Worm (Caenorhabditis elegans) whole organism, late embryonic: ENCODE data around the gene inx-9.

Source experiments
- C08G9.2 ChIP-seq: sonication (generic microtip); optimal IDR thresholded peaks from 2 replicates; lab custom pipeline; 2016; ENCODE audit warnings: mild to moderate bottlenecking, missing genetic modification characterization, moderate library complexity, missing compliant biosample characterization
- C38D4.7 ChIP-seq: fragments of 200-800 bp; sonication (Bioruptor generic); optimal IDR thresholded peaks from 2 replicates; lab custom pipeline; 2018; ENCODE audit warnings: mild to moderate bottlenecking, missing genetic modification characterization, moderate library complexity, missing compliant biosample characterization
- F13H6.1 ChIP-seq: sonication (generic microtip); optimal IDR thresholded peaks from 2 replicates; lab custom pipeline; 2016; ENCODE audit warnings: missing genetic modification characterization, missing compliant biosample characterization
- T23F11.4 ChIP-seq: fragments of 200-800 bp; sonication (Bioruptor generic); optimal IDR thresholded peaks from 2 replicates; lab custom pipeline; 2018; ENCODE audit warnings: mild to moderate bottlenecking, missing genetic modification characterization, missing compliant biosample characterization
- Y22D7AL.16 ChIP-seq: sonication (generic microtip); optimal IDR thresholded peaks from 2 replicates; lab custom pipeline; 2016; ENCODE audit warnings: missing genetic modification characterization, missing compliant biosample characterization
- ceh-14 ChIP-seq: sonication (generic microtip); optimal IDR thresholded peaks from 2 replicates; lab custom pipeline; 2016; ENCODE audit warnings: missing genotype, missing genetic modification characterization, missing compliant biosample characterization
- ceh-18 ChIP-seq: sonication (generic microtip); optimal IDR thresholded peaks from 2 replicates; lab custom pipeline; 2016; ENCODE audit warnings: missing genetic modification characterization, missing compliant biosample characterization
- ceh-2 ChIP-seq: sonication (generic microtip); optimal IDR thresholded peaks from 2 replicates; lab custom pipeline; 2016; ENCODE audit warnings: missing genotype, missing genetic modification characterization, missing compliant biosample characterization
- ceh-22 ChIP-seq: sonication (generic microtip); optimal IDR thresholded peaks from 2 replicates; lab custom pipeline; 2017; ENCODE audit warnings: missing biosample characterization, missing genetic modification characterization
- ceh-30 ChIP-seq: fragments of 150-350 bp; optimal IDR thresholded peaks from 2 replicates; lab custom pipeline; 2014; ENCODE audit warnings: missing biosample characterization, missing genetic modification characterization
- ceh-45 ChIP-seq: fragments of 200-800 bp; sonication (Bioruptor generic); IDR thresholded peaks from 2 replicates; pipeline ENCODE4 v1.3.6; 2022; ENCODE audit warnings: missing genetic modification reagents, missing genetic modification characterization, missing compliant biosample characterization
- ceh-48 ChIP-seq: sonication (generic microtip); optimal IDR thresholded peaks from 2 replicates; lab custom pipeline; 2016; ENCODE audit warnings: missing genetic modification characterization, inconsistent platforms, missing compliant biosample characterization
- ceh-6 ChIP-seq: fragments of 200-800 bp; sonication (Bioruptor generic); optimal IDR thresholded peaks from 2 replicates; lab custom pipeline; 2018; ENCODE audit warnings: mild to moderate bottlenecking, missing genetic modification characterization, missing compliant biosample characterization
- ceh-9 ChIP-seq: sonication (generic microtip); optimal IDR thresholded peaks from 2 replicates; lab custom pipeline; 2016; ENCODE audit warnings: mild to moderate bottlenecking, missing genetic modification characterization, inconsistent platforms, missing compliant biosample characterization
- che-1 ChIP-seq: sonication (generic microtip); optimal IDR thresholded peaks from 2 replicates; lab custom pipeline; 2016; ENCODE audit warnings: mild to moderate bottlenecking, missing genetic modification characterization, missing compliant biosample characterization
- dve-1 ChIP-seq: sonication (generic microtip); optimal IDR thresholded peaks from 2 replicates; lab custom pipeline; 2017; ENCODE audit warnings: antibody characterized with exemption, mild to moderate bottlenecking, missing genetic modification characterization, missing compliant biosample characterization
- elt-2 ChIP-seq: sonication (generic microtip); optimal IDR thresholded peaks from 2 replicates; lab custom pipeline; 2016; ENCODE audit warnings: missing genetic modification reagents, missing genetic modification characterization, missing compliant biosample characterization
- elt-4 ChIP-seq: sonication (generic microtip); optimal IDR thresholded peaks from 2 replicates; lab custom pipeline; 2016; ENCODE audit warnings: missing genetic modification characterization, missing compliant biosample characterization
- fax-1 ChIP-seq: sonication (generic microtip); optimal IDR thresholded peaks from 2 replicates; lab custom pipeline; 2016; ENCODE audit warnings: missing genotype, missing genetic modification characterization, missing compliant biosample characterization
- fkh-6 ChIP-seq: sonication (generic microtip); optimal IDR thresholded peaks from 2 replicates; lab custom pipeline; 2016; ENCODE audit warnings: missing genetic modification characterization, missing compliant biosample characterization
- gmeb-2 ChIP-seq: sonication (generic microtip); optimal IDR thresholded peaks from 2 replicates; lab custom pipeline; 2016; ENCODE audit warnings: missing genetic modification characterization, inconsistent platforms, missing compliant biosample characterization
- hlh-15 ChIP-seq: sonication (generic microtip); optimal IDR thresholded peaks from 2 replicates; lab custom pipeline; 2016; ENCODE audit warnings: missing genetic modification characterization, missing compliant biosample characterization
- hlh-30 ChIP-seq: sonication (generic microtip); optimal IDR thresholded peaks from 2 replicates; lab custom pipeline; 2017; ENCODE audit warnings: antibody characterized with exemption, missing genetic modification characterization, missing compliant biosample characterization; ENCODE audit not compliant: insufficient read depth
- hlh-8 ChIP-seq: sonication (generic microtip); optimal IDR thresholded peaks from 2 replicates; lab custom pipeline; 2016; ENCODE audit warnings: missing genotype, missing genetic modification characterization, missing compliant biosample characterization
- lin-11 ChIP-seq: fragments of 200-800 bp; sonication (Bioruptor generic); optimal IDR thresholded peaks from 2 replicates; lab custom pipeline; 2018; ENCODE audit warnings: mild to moderate bottlenecking, missing genetic modification characterization, missing compliant biosample characterization
- madf-2 ChIP-seq: sonication (generic microtip); optimal IDR thresholded peaks from 2 replicates; lab custom pipeline; 2017; ENCODE audit warnings: missing genetic modification characterization, missing compliant biosample characterization
- nfya-1 ChIP-seq: sonication (generic microtip); optimal IDR thresholded peaks from 2 replicates; lab custom pipeline; 2017; ENCODE audit warnings: missing genetic modification characterization, mild to moderate bottlenecking, missing compliant biosample characterization, antibody characterized with exemption, moderate library complexity
- nhr-232 ChIP-seq: sonication (generic microtip); optimal IDR thresholded peaks from 2 replicates; lab custom pipeline; 2016; ENCODE audit warnings: missing genetic modification characterization, missing compliant biosample characterization
- pha-2 ChIP-seq: sonication (generic microtip); optimal IDR thresholded peaks from 2 replicates; lab custom pipeline; 2017; ENCODE audit warnings: mild to moderate bottlenecking, missing genetic modification characterization, missing compliant biosample characterization
- pha-4 ChIP-seq: fragments of 150-350 bp; optimal IDR thresholded peaks from 2 replicates; lab custom pipeline; 2018; ENCODE audit warnings: missing biosample characterization, missing genetic modification reagents, missing genetic modification characterization
- pqm-1 ChIP-seq: sonication (generic microtip); optimal IDR thresholded peaks from 2 replicates; lab custom pipeline; 2016; ENCODE audit warnings: missing genetic modification characterization, missing compliant biosample characterization
- pros-1 ChIP-seq: fragments of 150-350 bp; optimal IDR thresholded peaks from 2 replicates; lab custom pipeline; 2014; ENCODE audit warnings: missing biosample characterization, missing genetic modification reagents, missing genetic modification characterization
- rnt-1 ChIP-seq: sonication (generic microtip); optimal IDR thresholded peaks from 2 replicates; lab custom pipeline; 2016; ENCODE audit warnings: missing genetic modification characterization, missing compliant biosample characterization
- sox-2 ChIP-seq: fragments of 200-800 bp; sonication (Bioruptor generic); IDR thresholded peaks from 2 replicates; pipeline ENCODE4 v1.3.6; 2022; ENCODE audit warnings: missing genetic modification reagents, missing genetic modification characterization, missing compliant biosample characterization
- sox-4 ChIP-seq: sonication (generic microtip); optimal IDR thresholded peaks from 2 replicates; lab custom pipeline; 2017; ENCODE audit warnings: mild to moderate bottlenecking, missing genetic modification characterization, inconsistent platforms, missing compliant biosample characterization
- tbx-2 ChIP-seq: sonication (generic microtip); optimal IDR thresholded peaks from 2 replicates; lab custom pipeline; 2016; ENCODE audit warnings: missing genetic modification characterization, missing compliant biosample characterization
- ttx-3 ChIP-seq: sonication (generic microtip); optimal IDR thresholded peaks from 2 replicates; lab custom pipeline; 2016; ENCODE audit warnings: missing genetic modification reagents, missing genetic modification characterization, missing compliant biosample characterization
- unc-3 ChIP-seq, 2 experiments: fragments of 200-800 bp in 1 of 2; sonication (Bioruptor generic) in 1 of 2; sonication (generic microtip) in 1 of 2; conservative IDR thresholded peaks in 1 of 2; optimal IDR thresholded peaks in 1 of 2; 2 replicates each; pipeline versions ENCODE4 v1.3.6 to Lab custom; 2016 to 2022; ENCODE audit warnings: missing compliant biosample characterization in 2 of 2, missing genetic modification characterization in 2 of 2, missing genetic modification reagents in 1 of 2
- unc-42 ChIP-seq: sonication (generic microtip); optimal IDR thresholded peaks from 2 replicates; lab custom pipeline; 2016; ENCODE audit warnings: missing genotype, missing genetic modification characterization, missing compliant biosample characterization
- unc-55 ChIP-seq: sonication (generic microtip); optimal IDR thresholded peaks from 2 replicates; lab custom pipeline; 2017; ENCODE audit warnings: missing biosample characterization, missing genetic modification reagents, missing genetic modification characterization
- unc-86 ChIP-seq: sonication (generic microtip); optimal IDR thresholded peaks from 2 replicates; lab custom pipeline; 2016; ENCODE audit warnings: missing genetic modification characterization, missing compliant biosample characterization
- ztf-16 ChIP-seq: sonication (generic microtip); optimal IDR thresholded peaks from 2 replicates; lab custom pipeline; 2017; ENCODE audit warnings: missing genetic modification characterization, missing compliant biosample characterization

Gene inx-9

ce11 chrIV:11676054-11676453 lies at the start of gene inx-9:
TSS of gene inx-9 (plus strand) at chrIV:11676354.
- TF ChIP-seq hlh-8 (tag; lab: Kevin White, UChicago) (no peak), ceh-9 (tag; lab: Kevin White, UChicago) (no peak), sox-4 (tag; lab: Kevin White, UChicago) (no peak), unc-86 (no peak), elt-4 (tag; lab: Kevin White, UChicago) (no peak), sox-2 (GFP tag; lab: Robert Waterston, UW) (no peak), gmeb-2 (tag; lab: Kevin White, UChicago) (no peak), fax-1 (tag; lab: Kevin White, UChicago) (no peak), pqm-1 (tag; lab: Kevin White, UChicago) (no peak), nfya-1 (tag; lab: Kevin White, UChicago) (no peak), elt-2 (no peak), C38D4.7 (GFP tag; lab: Kevin White, UChicago) (no peak), lin-11 (tag; lab: Kevin White, UChicago) (no peak), pha-4 (tag; lab: Kevin White, UChicago) (no peak), F13H6.1 (no peak), hlh-15 (tag; lab: Kevin White, UChicago) (no peak), pha-2 (no peak), dve-1 (tag; lab: Kevin White, UChicago) (no peak), ceh-48 (tag; lab: Kevin White, UChicago) (no peak), ceh-18 (tag; lab: Kevin White, UChicago) (no peak)

- no peak for TF ChIP-seq ceh-6 (GFP tag; lab: Kevin White, UChicago)
- TF ChIP-seq pqm-1 (tag; lab: Kevin White, UChicago): no peak
- no peak for TF ChIP-seq pha-4 (tag; lab: Kevin White, UChicago)
These were observed 48.3 kb upstream of the inx-9 start, which contains the start of gene lys-6 for ce11 chrIV:11627847-11628246. TSS of gene lys-6 (minus strand) at chrIV:11627947.

- TF ChIP-seq ceh-30 (no peak), che-1 (tag; lab: Kevin White, UChicago) (no peak), tbx-2 (tag; lab: Kevin White, UChicago) (no peak), nhr-232 (tag; lab: Kevin White, UChicago) (no peak)
These were observed 44.4 kb upstream of the inx-9 start, which contains the start of gene F58B3.4 for ce11 chrIV:11631750-11632149. TSS of gene F58B3.4 (minus strand) at chrIV:11631850.

- TF ChIP-seq ceh-9 (tag; lab: Kevin White, UChicago) (no peak), Y22D7AL.16 (no peak), fax-1 (tag; lab: Kevin White, UChicago) (peak; percentile 72), ceh-2 (tag; lab: Kevin White, UChicago) (peak; percentile 82), unc-86 (peak; percentile 57), unc-42 (tag; lab: Kevin White, UChicago) (peak; percentile 60), ceh-22 (tag; lab: Kevin White, UChicago) (no peak), ttx-3 (tag; lab: Kevin White, UChicago) (no peak), C08G9.2 (tag; lab: Kevin White, UChicago) (peak; percentile 85), elt-4 (tag; lab: Kevin White, UChicago) (no peak), hlh-15 (tag; lab: Kevin White, UChicago) (no peak), hlh-30 (tag; lab: Kevin White, UChicago) (no peak), ceh-45 (no peak), madf-2 (tag; lab: Kevin White, UChicago) (no peak), T23F11.4 (no peak), pros-1 (no peak), unc-55 (no peak), C38D4.7 (GFP tag; lab: Kevin White, UChicago) (no peak), unc-3 (GFP tag; conservative IDR thresholded peaks at IDR 0.05; lab: Robert Waterston, UW) (no peak), unc-3 (tag; optimal IDR thresholded peaks at IDR 0.05; lab: Kevin White, UChicago) (peak; percentile 60), pqm-1 (tag; lab: Kevin White, UChicago) (peak; percentile 64), rnt-1 (peak; percentile 49), lin-11 (tag; lab: Kevin White, UChicago) (no peak), sox-2 (GFP tag; lab: Robert Waterston, UW) (no peak), elt-2 (peak; percentile 59), fkh-6 (no peak), nhr-232 (tag; lab: Kevin White, UChicago) (no peak), ceh-14 (peak; percentile 62), ztf-16 (tag; lab: Kevin White, UChicago) (no peak)
These were observed 40.4 kb upstream of the inx-9 start, which contains the start of gene mars-1 for ce11 chrIV:11635437-11636408. TSS of gene mars-1 (minus strand) at chrIV:11635487.
